Worm (Caenorhabditis elegans) whole organism, L4 larva: ENCODE measurements around the gene Y46G5A.14.

Source experiments
- D1046.2 ChIP-seq: fragments of 200-800 bp; sonication (Bioruptor generic); IDR thresholded peaks from 2 replicates; pipeline ENCODE4 v1.3.6; 2022; ENCODE audit warnings: missing genetic modification characterization, missing compliant biosample characterization
- F44E2.7 ChIP-seq: fragments of 200-800 bp; sonication (Bioruptor generic); IDR thresholded peaks from 2 replicates; pipeline ENCODE4 v2.1.2; 2022; ENCODE audit warnings: missing genetic modification characterization, missing compliant biosample characterization
- T20F7.1 ChIP-seq: fragments of 200-800 bp; sonication (Bioruptor generic); optimal IDR thresholded peaks from 2 replicates; lab custom pipeline; 2018; ENCODE audit warnings: mild to moderate bottlenecking, missing genetic modification characterization, missing compliant biosample characterization
- Y48G9A.11 ChIP-seq: fragments of 200-800 bp; sonication (Bioruptor generic); IDR thresholded peaks from 2 replicates; pipeline ENCODE4 v1.3.6; 2022; ENCODE audit warnings: missing genetic modification reagents, missing genetic modification characterization, missing compliant biosample characterization
- ZK337.2 ChIP-seq: fragments of 200-800 bp; sonication (Bioruptor generic); IDR thresholded peaks from 2 replicates; pipeline ENCODE4 v1.3.6; 2022; ENCODE audit warnings: missing genetic modification reagents, missing genetic modification characterization, missing compliant biosample characterization
- ZK546.5 ChIP-seq, 2 experiments: sonication (generic microtip); optimal IDR thresholded peaks; 2 replicates each; lab custom pipeline; 2017; ENCODE audit warnings: missing biosample characterization in 2 of 2, missing genetic modification characterization in 2 of 2
- aly-2 ChIP-seq: sonication (generic microtip); optimal IDR thresholded peaks from 2 replicates; lab custom pipeline; 2018; ENCODE audit warnings: missing biosample characterization, missing genetic modification characterization
- ceh-20 ChIP-seq: fragments of 200-800 bp; sonication (Bioruptor generic); IDR thresholded peaks from 2 replicates; pipeline ENCODE4 v1.3.6; 2022; ENCODE audit warnings: missing genetic modification reagents, missing genetic modification characterization, missing compliant biosample characterization
- ceh-28 ChIP-seq: fragments of 150-350 bp; optimal IDR thresholded peaks from 2 replicates; lab custom pipeline; 2014; ENCODE audit warnings: missing biosample characterization, missing genetic modification reagents, missing genetic modification characterization
- ceh-32 ChIP-seq: sonication (generic microtip); optimal IDR thresholded peaks from 2 replicates; lab custom pipeline; 2016; ENCODE audit warnings: mild to moderate bottlenecking, missing genetic modification characterization, missing compliant biosample characterization; ENCODE audit not compliant: poor library complexity
- ceh-44 ChIP-seq: fragments of 200-800 bp; sonication (Bioruptor generic); IDR thresholded peaks from 2 replicates; pipeline ENCODE4 v1.3.6; 2022; ENCODE audit warnings: missing genetic modification reagents, missing genetic modification characterization, missing compliant biosample characterization
- ceh-62 ChIP-seq: sonication (generic microtip); optimal IDR thresholded peaks from 2 replicates; lab custom pipeline; 2017; ENCODE audit warnings: missing biosample characterization, missing genetic modification characterization
- cey-2 ChIP-seq: sonication (generic microtip); optimal IDR thresholded peaks from 3 replicates; lab custom pipeline; 2017; ENCODE audit warnings: missing genetic modification characterization, mild to moderate bottlenecking, missing compliant biosample characterization, antibody characterized with exemption, borderline replicate concordance; ENCODE audit not compliant: insufficient read depth
- dmd-9 ChIP-seq: fragments of 200-800 bp; sonication (Bioruptor generic); IDR thresholded peaks from 2 replicates; pipeline ENCODE4 v1.3.6; 2022; ENCODE audit warnings: missing genetic modification reagents, missing genetic modification characterization, missing compliant biosample characterization
- dpl-1 ChIP-seq: fragments of 150-350 bp; optimal IDR thresholded peaks from 2 replicates; lab custom pipeline; 2014; ENCODE audit warnings: missing biosample characterization, missing genetic modification reagents, missing genetic modification characterization
- egl-43 ChIP-seq: fragments of 200-800 bp; sonication (Bioruptor generic); IDR thresholded peaks from 2 replicates; pipeline ENCODE4 v1.3.6; 2022; ENCODE audit warnings: missing genetic modification reagents, missing genetic modification characterization, missing compliant biosample characterization
- fos-1 ChIP-seq: fragments of 150-350 bp; optimal IDR thresholded peaks from 2 replicates; lab custom pipeline; 2014; ENCODE audit warnings: missing biosample characterization, missing genetic modification characterization
- gei-8 ChIP-seq: fragments of 200-800 bp; sonication (Bioruptor generic); optimal IDR thresholded peaks from 2 replicates; lab custom pipeline; 2018; ENCODE audit warnings: mild to moderate bottlenecking, missing genetic modification characterization, missing compliant biosample characterization
- hif-1 ChIP-seq, 2 experiments: sonication (generic microtip); optimal IDR thresholded peaks; 2 replicates each; lab custom pipeline; 2016 to 2017; ENCODE audit warnings: missing compliant biosample characterization in 2 of 2, missing genetic modification characterization in 2 of 2, missing genetic modification reagents in 2 of 2, missing genotype in 2 of 2, mild to moderate bottlenecking in 1 of 2
- hmg-1.1 ChIP-seq: fragments of 200-800 bp; sonication (Bioruptor generic); IDR thresholded peaks from 2 replicates; pipeline ENCODE4 v1.3.6; 2022; ENCODE audit warnings: missing genetic modification reagents, missing genetic modification characterization, missing compliant biosample characterization
- lin-1 ChIP-seq: fragments of 200-800 bp; sonication (Bioruptor generic); IDR thresholded peaks from 2 replicates; pipeline ENCODE4 v1.3.6; 2022; ENCODE audit warnings: missing genetic modification reagents, missing genetic modification characterization, missing compliant biosample characterization
- lin-38 ChIP-seq: fragments of 200-800 bp; sonication (Bioruptor generic); IDR thresholded peaks from 2 replicates; pipeline ENCODE4 v1.3.6; 2022; ENCODE audit warnings: missing genetic modification reagents, missing genetic modification characterization, missing compliant biosample characterization
- madf-5 ChIP-seq, 2 experiments: fragments of 200-800 bp; sonication (Bioruptor generic); IDR thresholded peaks; 2 replicates each; pipeline ENCODE4 v1.3.6; 2022; ENCODE audit warnings: missing compliant biosample characterization in 2 of 2, missing genetic modification characterization in 2 of 2
- madf-9 ChIP-seq: fragments of 200-800 bp; sonication (Bioruptor generic); conservative IDR thresholded peaks from 2 replicates; pipeline ENCODE4 v1.3.6; 2022; ENCODE audit warnings: missing genetic modification reagents, missing genetic modification characterization, missing compliant biosample characterization
- mdl-1 ChIP-seq, 2 experiments: fragments of 150-350 bp in 1 of 2; sonication (generic microtip) in 1 of 2; optimal IDR thresholded peaks; 2 replicates each; lab custom pipeline; 2014 to 2017; ENCODE audit warnings: missing biosample characterization in 2 of 2, missing genetic modification characterization in 2 of 2
- mdt-29 ChIP-seq: fragments of 200-800 bp; sonication (Bioruptor generic); IDR thresholded peaks from 2 replicates; pipeline ENCODE4 v1.3.6; 2022; ENCODE audit warnings: missing genetic modification reagents, missing genetic modification characterization, missing compliant biosample characterization
- mep-1 ChIP-seq: fragments of 150-350 bp; sonication (generic microtip); optimal IDR thresholded peaks from 3 replicates; lab custom pipeline; 2014; ENCODE audit warnings: missing biosample characterization, missing genetic modification characterization
- mes-2 ChIP-seq: sonication (generic microtip); optimal IDR thresholded peaks from 2 replicates; lab custom pipeline; 2016; ENCODE audit warnings: missing genotype, mild to moderate bottlenecking, missing genetic modification characterization, missing compliant biosample characterization; ENCODE audit not compliant: poor library complexity, severe bottlenecking
- nhr-10 ChIP-seq: fragments of 150-350 bp; optimal IDR thresholded peaks from 2 replicates; lab custom pipeline; 2014; ENCODE audit warnings: missing biosample characterization, missing genetic modification characterization
- nhr-102 ChIP-seq: sonication (generic microtip); optimal IDR thresholded peaks from 2 replicates; lab custom pipeline; 2016; ENCODE audit warnings: mild to moderate bottlenecking, missing genetic modification characterization, moderate library complexity, missing compliant biosample characterization
- nhr-28 ChIP-seq: fragments of 150-350 bp; optimal IDR thresholded peaks from 2 replicates; lab custom pipeline; 2014; ENCODE audit warnings: missing biosample characterization, missing genetic modification characterization
- nhr-48 ChIP-seq: sonication (generic microtip); optimal IDR thresholded peaks from 2 replicates; lab custom pipeline; 2016; ENCODE audit warnings: mild to moderate bottlenecking, missing genetic modification characterization, missing compliant biosample characterization
- nhr-77 ChIP-seq: fragments of 150-350 bp; optimal IDR thresholded peaks from 2 replicates; lab custom pipeline; 2014; ENCODE audit warnings: missing biosample characterization, missing genetic modification characterization
- rbr-2 ChIP-seq: sonication (generic microtip); optimal IDR thresholded peaks from 2 replicates; lab custom pipeline; 2016; ENCODE audit warnings: missing genotype, missing genetic modification characterization, missing compliant biosample characterization
- saeg-2 ChIP-seq: fragments of 200-800 bp; sonication (Bioruptor generic); IDR thresholded peaks from 2 replicates; pipeline ENCODE4 v1.3.6; 2022; ENCODE audit warnings: missing genetic modification reagents, missing genetic modification characterization, missing compliant biosample characterization
- sdz-12 ChIP-seq: fragments of 200-800 bp; sonication (Bioruptor generic); optimal IDR thresholded peaks from 2 replicates; lab custom pipeline; 2018; ENCODE audit warnings: mild to moderate bottlenecking, missing genetic modification characterization, missing compliant biosample characterization
- set-16 ChIP-seq: fragments of 200-800 bp; sonication (Bioruptor generic); IDR thresholded peaks from 2 replicates; pipeline ENCODE4 v1.3.6; 2022; ENCODE audit warnings: missing genetic modification reagents, missing genetic modification characterization, missing compliant biosample characterization
- skn-1 ChIP-seq: fragments of 150-350 bp; optimal IDR thresholded peaks from 2 replicates; lab custom pipeline; 2014; ENCODE audit warnings: missing biosample characterization, missing genetic modification characterization
- snpc-1.2 ChIP-seq: fragments of 200-800 bp; sonication (Bioruptor generic); IDR thresholded peaks from 2 replicates; pipeline ENCODE4 v1.3.6; 2022; ENCODE audit warnings: missing genetic modification reagents, missing genetic modification characterization, missing compliant biosample characterization
- spr-3 ChIP-seq: fragments of 200-800 bp; sonication (Bioruptor generic); optimal IDR thresholded peaks from 2 replicates; lab custom pipeline; 2018; ENCODE audit warnings: mild to moderate bottlenecking, missing genetic modification characterization, missing compliant biosample characterization
- tag-97 ChIP-seq: fragments of 200-800 bp; sonication (Bioruptor generic); IDR thresholded peaks from 2 replicates; pipeline ENCODE4 v1.3.6; 2022; ENCODE audit warnings: missing genetic modification characterization, missing compliant biosample characterization
- tra-1 ChIP-seq: fragments of 200-800 bp; sonication (Bioruptor generic); IDR thresholded peaks from 2 replicates; pipeline ENCODE4 v1.3.6; 2022; ENCODE audit warnings: missing genetic modification reagents, missing genetic modification characterization, missing compliant biosample characterization
- unc-130 ChIP-seq: sonication (generic microtip); optimal IDR thresholded peaks from 2 replicates; lab custom pipeline; 2016; ENCODE audit warnings: missing genetic modification reagents, missing genetic modification characterization, missing compliant biosample characterization
- unc-39 ChIP-seq: sonication (generic microtip); optimal IDR thresholded peaks from 2 replicates; lab custom pipeline; 2017; ENCODE audit warnings: missing biosample characterization, missing genetic modification characterization
- vab-7 ChIP-seq: fragments of 200-800 bp; sonication (Bioruptor generic); IDR thresholded peaks from 2 replicates; pipeline ENCODE4 v1.3.6; 2022; ENCODE audit warnings: missing genetic modification reagents, missing genetic modification characterization, missing compliant biosample characterization
- zfp-2 ChIP-seq: sonication (generic microtip); optimal IDR thresholded peaks from 2 replicates; lab custom pipeline; 2016; ENCODE audit warnings: mild to moderate bottlenecking, missing genetic modification characterization, missing compliant biosample characterization
- zip-11 ChIP-seq: fragments of 200-800 bp; sonication (Bioruptor generic); IDR thresholded peaks from 2 replicates; pipeline ENCODE4 v1.3.6; 2022; ENCODE audit warnings: missing genetic modification characterization, missing compliant biosample characterization
- zip-2 ChIP-seq: fragments of 150-350 bp; optimal IDR thresholded peaks from 2 replicates; lab custom pipeline; 2014; ENCODE audit warnings: missing biosample characterization, missing genetic modification characterization

Gene Y46G5A.14

DNA sequence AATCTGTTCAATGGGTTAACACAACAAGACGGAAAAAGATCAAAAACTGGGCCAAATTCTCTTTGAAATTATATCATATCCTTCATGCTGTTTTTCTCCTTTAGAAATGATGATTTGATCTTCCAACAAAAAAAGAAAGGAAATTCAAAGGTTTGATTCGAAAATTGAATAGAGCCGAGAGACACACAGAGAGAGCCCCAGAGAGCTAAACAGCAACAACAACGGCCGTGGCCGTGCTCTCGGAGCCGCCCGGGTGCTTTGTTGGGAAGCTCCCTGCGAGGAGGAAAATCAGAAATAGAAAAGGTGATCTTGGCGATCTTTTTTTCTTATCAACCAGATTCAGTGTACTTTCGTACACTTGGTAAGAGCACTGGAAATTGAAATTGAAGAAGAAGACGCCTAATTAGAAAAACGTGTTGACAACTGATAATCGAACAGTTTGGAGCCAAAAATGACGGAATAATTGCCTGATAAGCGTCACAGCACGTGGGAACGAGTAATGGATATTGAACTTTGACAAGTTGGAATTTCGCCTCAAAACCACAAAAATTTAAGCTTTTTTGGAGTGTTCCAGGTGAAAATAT is 22.8 kb downstream of the Y46G5A.14 start (continued):
- TF ChIP-seq tra-1 (GFP tag; lab: Robert Waterston, UW) (0 out of 2 replicates have a peak, but pooled peaks have one; percentile 11), madf-9 (GFP tag; lab: Robert Waterston, UW) (no peak)

DNA sequence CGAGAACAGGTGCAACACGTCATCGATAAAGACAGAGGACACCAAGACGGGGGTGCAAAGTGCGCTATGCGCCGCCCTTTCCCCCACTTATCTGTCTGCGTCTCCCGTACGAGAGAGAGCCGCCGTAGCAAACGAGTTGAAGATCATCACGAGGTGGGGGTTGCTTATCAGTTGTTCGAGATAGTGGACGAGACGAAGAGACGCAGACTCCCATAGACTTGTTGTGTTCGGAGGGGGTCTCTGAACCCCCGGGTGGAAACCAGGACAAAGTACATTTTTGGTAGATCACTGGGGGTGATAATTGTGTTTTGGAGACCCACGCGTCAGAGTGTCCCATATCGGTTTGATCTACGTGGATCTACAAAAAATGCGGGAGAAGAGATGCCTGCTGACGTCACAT is 24.3 kb downstream of the Y46G5A.14 start:
- TF ChIP-seq egl-43 (GFP tag; lab: Robert Waterston, UW) (peak; percentile 61), dmd-9 (peak; percentile 11; the same call in 1 of the 2 replicates), nhr-10 (tag; lab: Kevin White, UChicago) (peak; percentile 70), zip-11 (no peak), nhr-48 (tag; lab: Kevin White, UChicago) (peak; percentile 91), D1046.2 (GFP tag; lab: Robert Waterston, UW) (0 out of 2 replicates have a peak, but pooled peaks have one; percentile 18), madf-5 (GFP tag; IDR thresholded peaks at IDR 0.05; lab: Robert Waterston, UW) (no peak), skn-1 (no peak), zfp-2 (tag; lab: Kevin White, UChicago) (no peak), lin-1 (peak; percentile 94), sdz-12 (GFP tag; lab: Kevin White, UChicago) (no peak), rbr-2 (tag; lab: Kevin White, UChicago) (peak; percentile 58), gei-8 (GFP tag; lab: Kevin White, UChicago) (peak; percentile 48), madf-9 (GFP tag; lab: Robert Waterston, UW) (0 out of 2 replicates have a peak, but pooled peaks have one; percentile 47), saeg-2 (GFP tag; lab: Robert Waterston, UW) (peak; percentile 89), ZK337.2 (GFP tag; lab: Robert Waterston, UW) (no peak), hif-1 (tag; optimal IDR thresholded peaks at IDR 0.05; lab: Kevin White, UChicago) (peak in 1 of 2 experiments; percentile 73), dpl-1 (peak; percentile 62), ceh-32 (no peak), mdl-1 (tag; optimal IDR thresholded peaks at IDR 0.05; lab: Kevin White, UChicago) (peak; percentile 54 to 92), nhr-28 (peak; percentile 94), ceh-20 (GFP tag; lab: Robert Waterston, UW) (peak; percentile 85), tag-97 (GFP tag; lab: Robert Waterston, UW) (no peak), nhr-77 (tag; lab: Kevin White, UChicago) (peak; percentile 79), cey-2 (tag; lab: Kevin White, UChicago) (peak; percentile 22), ceh-62 (tag; lab: Kevin White, UChicago) (no peak), snpc-1.2 (GFP tag; lab: Robert Waterston, UW) (peak; percentile 56), Y48G9A.11 (no peak), nhr-102 (peak; percentile 91), aly-2 (no peak), vab-7 (no peak), fos-1 (tag; lab: Kevin White, UChicago) (no peak), zip-2 (tag; lab: Kevin White, UChicago) (no peak), mdt-29 (peak; percentile 94), F44E2.7 (GFP tag; lab: Robert Waterston, UW) (no peak), mes-2 (tag; lab: Kevin White, UChicago) (peak; percentile 63), ZK546.5 (tag; optimal IDR thresholded peaks at IDR 0.05; lab: Kevin White, UChicago) (no peak), unc-130 (GFP tag; lab: Kevin White, UChicago) (no peak), hmg-1.1 (peak; percentile 74), ceh-28 (tag; lab: Kevin White, UChicago) (no peak), mep-1 (peak; percentile 77), unc-39 (tag; lab: Kevin White, UChicago) (no peak), ceh-44 (no peak), spr-3 (GFP tag; lab: Kevin White, UChicago) (peak; percentile 80), lin-38 (GFP tag; lab: Robert Waterston, UW) (peak; percentile 74), set-16 (GFP tag; lab: Robert Waterston, UW) (peak; percentile 89), T20F7.1 (GFP tag; lab: Kevin White, UChicago) (no peak)
